Worm (Caenorhabditis elegans): Measurements from ENCODE around the gene srbc-36.

Gene srbc-36

DNA sequence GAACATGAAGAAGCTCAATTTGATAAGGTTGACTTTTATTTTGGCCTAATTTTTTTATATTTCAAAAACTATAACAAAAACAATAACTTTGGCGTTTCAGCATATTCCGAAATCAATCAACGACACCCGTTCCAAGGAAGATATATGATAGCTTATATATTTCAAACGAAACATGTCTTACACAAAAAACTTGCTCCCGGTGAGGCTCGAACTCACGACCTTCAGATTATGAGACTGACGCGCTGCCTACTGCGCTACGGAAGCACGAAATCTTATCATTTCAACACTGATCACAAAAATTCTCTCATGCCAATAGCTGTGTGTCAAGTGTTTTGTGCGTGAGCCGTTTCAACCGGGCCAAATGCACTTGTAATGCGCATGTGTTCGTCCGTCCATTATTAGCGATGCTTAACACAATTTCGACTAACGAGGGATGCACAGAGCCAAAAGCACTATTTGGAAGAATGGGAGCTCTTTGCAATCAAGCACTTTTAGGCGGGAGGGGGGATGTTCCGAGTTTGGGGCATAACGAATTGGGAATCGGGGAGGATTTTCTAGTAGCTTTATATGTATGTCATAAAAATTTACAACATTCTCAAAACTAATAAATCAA is 35.1 kb downstream of the srbc-36 start:
- TF ChIP-seq R02D3.7 (tag; optimal IDR thresholded peaks at IDR 0.05) (no peak), daf-12 (tag; optimal IDR thresholded peaks at IDR 0.05) (no peak), lin-39 (tag; optimal IDR thresholded peaks at IDR 0.05) (no peak), aly-2 (tag; optimal IDR thresholded peaks at IDR 0.05) (no peak)

DNA sequence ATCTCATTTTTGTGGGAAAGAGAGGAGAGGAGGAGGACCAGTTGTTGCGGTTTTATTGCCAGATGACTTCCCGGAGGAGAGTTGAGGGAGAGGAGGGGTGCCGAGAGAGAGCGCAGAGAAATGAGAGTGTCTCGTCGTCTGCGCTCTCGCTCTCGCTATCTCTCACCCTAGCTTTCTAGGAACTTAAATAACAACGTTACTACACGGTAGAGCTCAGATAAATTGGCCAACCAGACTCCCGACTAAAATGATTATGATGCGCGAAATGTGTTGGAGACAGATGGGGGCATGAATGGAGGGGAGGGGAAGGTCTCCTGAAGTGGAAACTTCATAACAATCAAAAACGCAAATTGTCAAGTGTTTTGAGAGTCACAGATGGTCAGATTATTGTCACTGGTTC is 35.7 kb downstream of the srbc-36 start:
- peak; percentile 22 for TF ChIP-seq lin-39 (tag; optimal IDR thresholded peaks at IDR 0.05)
- TF ChIP-seq nhr-237 (tag; optimal IDR thresholded peaks at IDR 0.05): no peak
- TF ChIP-seq lin-15B (tag; optimal IDR thresholded peaks at IDR 0.05): no peak
- no peak for TF ChIP-seq mdl-1 (tag; optimal IDR thresholded peaks at IDR 0.05)

DNA sequence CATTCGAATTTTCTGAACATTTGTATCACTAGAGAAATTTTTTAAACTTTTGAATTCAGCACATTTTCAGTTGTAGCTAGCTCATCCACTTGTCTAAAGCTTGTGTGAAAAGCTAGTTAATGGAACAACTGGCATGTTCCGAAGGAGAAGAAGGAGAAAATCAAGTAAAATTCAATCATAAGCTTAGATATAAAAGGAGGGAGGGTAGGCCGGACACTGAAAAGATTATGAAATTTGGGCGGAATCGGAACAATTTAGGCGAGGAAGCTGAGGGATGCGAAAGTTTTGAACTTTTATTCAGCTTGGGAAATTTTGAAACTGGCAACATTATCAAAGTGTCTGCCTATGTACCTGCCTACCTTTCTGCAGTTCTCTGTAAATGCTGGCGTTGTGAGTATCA is 37.8 kb downstream of the srbc-36 start:
- no peak for TF ChIP-seq nhr-23 (tag; optimal IDR thresholded peaks at IDR 0.05)
- TF ChIP-seq aly-2 (tag; optimal IDR thresholded peaks at IDR 0.05): no peak
- TF ChIP-seq hmg-11 (tag; optimal IDR thresholded peaks at IDR 0.05): no peak
- TF ChIP-seq eor-1 (tag; optimal IDR thresholded peaks at IDR 0.05): no peak
- no peak for TF ChIP-seq nhr-43 (tag; optimal IDR thresholded peaks at IDR 0.05; ENCODE audit: poor library complexity, severe bottlenecking)
- TF ChIP-seq lin-39 (tag; optimal IDR thresholded peaks at IDR 0.05): no peak
- peak; percentile 70 for TF ChIP-seq fkh-10 (GFP tag; optimal IDR thresholded peaks at IDR 0.05)
- no peak for TF ChIP-seq elt-3 (tag; optimal IDR thresholded peaks at IDR 0.05)

DNA sequence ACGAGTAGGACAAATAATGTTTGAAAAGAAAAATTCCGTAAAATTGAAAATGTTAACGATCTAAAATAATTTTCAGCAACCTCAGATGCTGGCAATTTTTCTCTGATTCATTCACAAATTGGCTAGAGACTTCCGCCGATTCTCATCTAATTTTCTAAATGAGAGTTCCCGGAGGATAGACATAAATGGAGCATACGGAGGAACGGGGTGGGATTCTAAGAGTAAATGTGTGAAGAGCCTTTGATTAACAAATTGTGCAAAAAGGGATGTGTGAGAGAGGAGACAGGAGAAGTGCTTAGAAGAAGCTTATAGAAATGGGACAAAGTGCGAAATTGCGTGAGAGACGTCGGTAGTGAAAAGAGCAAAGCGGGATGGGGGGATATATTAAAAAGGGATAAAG is 38.7 kb downstream of the srbc-36 start:
- no peak for TF ChIP-seq lin-39 (tag; optimal IDR thresholded peaks at IDR 0.05)
- TF ChIP-seq ztf-11 (tag; optimal IDR thresholded peaks at IDR 0.05): no peak
- TF ChIP-seq unc-39 (tag; optimal IDR thresholded peaks at IDR 0.05): no peak
- TF ChIP-seq ceh-16 (tag; optimal IDR thresholded peaks at IDR 0.05): no peak
- no peak for TF ChIP-seq aly-2 (tag; optimal IDR thresholded peaks at IDR 0.05)
- no peak for TF ChIP-seq snpc-4 (tag; optimal IDR thresholded peaks at IDR 0.05)
- no peak for TF ChIP-seq mml-1 (tag; optimal IDR thresholded peaks at IDR 0.05)
- TF ChIP-seq ceh-28 (tag; optimal IDR thresholded peaks at IDR 0.05): no peak

- TF ChIP-seq fkh-2 (tag; optimal IDR thresholded peaks at IDR 0.05) (no peak), jun-1 (tag; optimal IDR thresholded peaks at IDR 0.05) (no peak), ceh-16 (tag; optimal IDR thresholded peaks at IDR 0.05) (no peak), ztf-4 (tag; optimal IDR thresholded peaks at IDR 0.05) (no peak), aly-2 (tag; optimal IDR thresholded peaks at IDR 0.05) (no peak), nfya-1 (tag; optimal IDR thresholded peaks at IDR 0.05; ENCODE audit: insufficient read depth) (no peak), nhr-23 (tag; optimal IDR thresholded peaks at IDR 0.05) (no peak)
Observed at ce11 chrV:3450351-3450750, 40.0 kb downstream of the srbc-36 start.

- TF ChIP-seq nhr-25 (tag; optimal IDR thresholded peaks at IDR 0.05) (no peak), nhr-43 (tag; optimal IDR thresholded peaks at IDR 0.05; ENCODE audit: poor library complexity, severe bottlenecking) (no peak), fos-1 (tag; optimal IDR thresholded peaks at IDR 0.05) (no peak), pha-4 (tag; optimal IDR thresholded peaks at IDR 0.05) (no peak), ceh-82 (tag; optimal IDR thresholded peaks at IDR 0.05) (no peak), aly-2 (tag; optimal IDR thresholded peaks at IDR 0.05) (no peak), nhr-11 (tag; optimal IDR thresholded peaks at IDR 0.05) (no peak), nhr-237 (tag; optimal IDR thresholded peaks at IDR 0.05) (no peak), eor-1 (tag; optimal IDR thresholded peaks at IDR 0.05) (no peak), mdl-1 (tag; optimal IDR thresholded peaks at IDR 0.05) (no peak), R02D3.7 (tag; optimal IDR thresholded peaks at IDR 0.05) (no peak), unc-39 (tag; optimal IDR thresholded peaks at IDR 0.05) (no peak), ZK546.5 (tag; optimal IDR thresholded peaks at IDR 0.05) (no peak)
Observed at ce11 chrV:3449810-3450209, 40.5 kb downstream of the srbc-36 start.

Data from whole organism, L3 larva.